Worm (Caenorhabditis elegans) whole organism, L4 larva: Measurements from ENCODE around the gene F31F6.1.

Experiments
- aha-1 ChIP-seq: fragments of 150-350 bp; peaks from one replicate; lab custom pipeline; 2014; ENCODE audit warnings: missing biosample characterization, missing genetic modification characterization
- ama-1 ChIP-seq: fragments of 150-350 bp; optimal IDR thresholded peaks from 2 replicates; lab custom pipeline; 2014; ENCODE audit warnings: inconsistent platforms, mixed read lengths
- lsy-2 ChIP-seq, 2 experiments: fragments of 150-350 bp in 1 of 2; sonication (generic microtip) in 1 of 2; optimal IDR thresholded peaks; 2 replicates each; lab custom pipeline; 2014 to 2017; ENCODE audit warnings: missing biosample characterization in 2 of 2, missing genetic modification characterization in 2 of 2
- madf-5 ChIP-seq, 2 experiments: fragments of 200-800 bp; sonication (Bioruptor generic); IDR thresholded peaks; 2 replicates each; pipeline ENCODE4 v1.3.6; 2022; ENCODE audit warnings: missing compliant biosample characterization in 2 of 2, missing genetic modification characterization in 2 of 2
- nhr-10 ChIP-seq: fragments of 150-350 bp; optimal IDR thresholded peaks from 2 replicates; lab custom pipeline; 2014; ENCODE audit warnings: missing biosample characterization, missing genetic modification characterization
- nhr-28 ChIP-seq: fragments of 150-350 bp; optimal IDR thresholded peaks from 2 replicates; lab custom pipeline; 2014; ENCODE audit warnings: missing biosample characterization, missing genetic modification characterization
- nhr-77 ChIP-seq: fragments of 150-350 bp; optimal IDR thresholded peaks from 2 replicates; lab custom pipeline; 2014; ENCODE audit warnings: missing biosample characterization, missing genetic modification characterization

DNA sequence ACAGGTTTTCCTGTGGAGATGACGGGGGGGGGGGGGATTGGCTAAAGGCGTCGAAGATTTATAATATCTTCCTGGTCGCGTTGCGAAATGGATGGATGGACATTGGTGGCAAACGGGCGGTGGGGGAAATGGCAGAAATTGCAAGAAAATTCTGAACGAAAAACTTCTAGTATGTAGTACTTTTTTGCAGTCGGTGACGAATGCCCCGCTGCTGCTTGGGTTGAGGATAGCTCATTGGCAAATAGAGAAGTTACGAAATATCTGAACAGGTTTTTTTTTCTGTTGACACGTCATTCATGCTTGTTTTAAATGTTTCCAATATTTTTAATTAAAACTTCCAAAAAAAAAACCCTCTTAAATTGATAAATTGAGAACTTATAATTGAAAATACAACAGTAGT lies 48.6 kb downstream of the F31F6.1 start:
- TF ChIP-seq lsy-2 (tag; optimal IDR thresholded peaks at IDR 0.05; lab: Kevin White, UChicago) (no peak), aha-1 (tag; lab: Kevin White, UChicago) (peak; percentile 61), ama-1 (lab: Kevin White, UChicago) (no peak), nhr-77 (no peak), madf-5 (GFP tag; IDR thresholded peaks at IDR 0.05; lab: Robert Waterston, UW) (no peak), nhr-10 (tag; lab: Kevin White, UChicago) (no peak), nhr-28 (no peak)
